Fruit fly (Drosophila melanogaster) whole organism, pupa: Measurements from ENCODE around the gene CG13088.

Source experiments
- CG10348 ChIP-seq: fragments of 200-800 bp; sonication (Bioruptor generic); IDR thresholded peaks from 2 replicates; pipeline ENCODE4 v1.3.6; 2022; ENCODE audit warnings: missing biosample characterization, missing genetic modification characterization
- CG12605 ChIP-seq: fragments of 200-800 bp; sonication (Bioruptor generic); IDR thresholded peaks from 2 replicates; pipeline ENCODE4 v1.3.6; 2022; ENCODE audit warnings: missing biosample characterization, missing genetic modification characterization
- CG13204 ChIP-seq: fragments of 200-800 bp; sonication (Bioruptor generic); optimal IDR thresholded peaks from 2 replicates; lab custom pipeline; 2018; ENCODE audit warnings: missing biosample characterization, mild to moderate bottlenecking, missing genetic modification characterization, moderate library complexity
- CG14655 ChIP-seq: fragments of 200-800 bp; sonication (Bioruptor generic); optimal IDR thresholded peaks from 3 replicates; lab custom pipeline; 2017; ENCODE audit warnings: mild to moderate bottlenecking, missing biosample characterization, missing genetic modification reagents, missing genetic modification characterization
- CG15710 ChIP-seq: fragments of 200-800 bp; sonication (Bioruptor generic); optimal IDR thresholded peaks from 2 replicates; lab custom pipeline; 2018; ENCODE audit warnings: missing biosample characterization, mild to moderate bottlenecking, missing genetic modification characterization, moderate library complexity
- CG17806 ChIP-seq: fragments of 200-800 bp; sonication (Bioruptor generic); optimal IDR thresholded peaks from 2 replicates; lab custom pipeline; 2018; ENCODE audit warnings: missing biosample characterization, mild to moderate bottlenecking, missing genetic modification characterization, moderate library complexity
- CG32121 ChIP-seq: fragments of 200-800 bp; sonication (Bioruptor generic); IDR thresholded peaks from 2 replicates; pipeline ENCODE4 v1.3.6; 2022; ENCODE audit warnings: missing biosample characterization, missing genetic modification characterization
- CG34367 ChIP-seq: fragments of 200-800 bp; sonication (Bioruptor generic); optimal IDR thresholded peaks from 2 replicates; lab custom pipeline; 2018; ENCODE audit warnings: missing biosample characterization, mild to moderate bottlenecking, missing genetic modification characterization
- CG4496 ChIP-seq: fragments of 200-800 bp; sonication (Bioruptor generic); IDR thresholded peaks from 3 replicates; pipeline ENCODE4 v1.3.6; 2022; ENCODE audit warnings: missing biosample characterization, missing genetic modification characterization
- CG8159 ChIP-seq: fragments of 200-800 bp; sonication (Bioruptor generic); optimal IDR thresholded peaks from 3 replicates; lab custom pipeline; 2018; ENCODE audit warnings: missing biosample characterization, mild to moderate bottlenecking, missing genetic modification characterization, moderate library complexity
- CG8301 ChIP-seq: fragments of 200-800 bp; sonication (Bioruptor generic); optimal IDR thresholded peaks from 2 replicates; lab custom pipeline; 2018; ENCODE audit warnings: missing biosample characterization, mild to moderate bottlenecking, missing genetic modification characterization
- CG9948 ChIP-seq: fragments of 200-800 bp; sonication (Bioruptor generic); optimal IDR thresholded peaks from 2 replicates; lab custom pipeline; 2018; ENCODE audit warnings: missing biosample characterization, mild to moderate bottlenecking, missing genetic modification characterization, moderate library complexity
- D1 ChIP-seq: fragments of 200-800 bp; sonication (Bioruptor generic); optimal IDR thresholded peaks from 2 replicates; lab custom pipeline; 2018; ENCODE audit warnings: missing biosample characterization, mild to moderate bottlenecking, missing genetic modification characterization, moderate library complexity
- EcR ChIP-seq: fragments of 200-800 bp; sonication (Bioruptor generic); optimal IDR thresholded peaks from 3 replicates; lab custom pipeline; 2019; ENCODE audit warnings: missing biosample characterization, missing genetic modification characterization, mild to moderate bottlenecking, moderate library complexity, missing genetic modification reagents
- Ets98B ChIP-seq: fragments of 200-800 bp; sonication (Bioruptor generic); IDR thresholded peaks from 2 replicates; pipeline ENCODE4 v1.3.6; 2022; ENCODE audit warnings: missing biosample characterization, missing genetic modification characterization
- Pif1A ChIP-seq: fragments of 200-800 bp; sonication (Bioruptor generic); optimal IDR thresholded peaks from 3 replicates; lab custom pipeline; 2016; ENCODE audit warnings: missing biosample characterization, missing genetic modification characterization
- Pif1B ChIP-seq: fragments of 200-800 bp; sonication (Bioruptor generic); optimal IDR thresholded peaks from 3 replicates; lab custom pipeline; 2016; ENCODE audit warnings: missing biosample characterization, missing genetic modification characterization
- Snoo ChIP-seq: fragments of 200-800 bp; sonication (Bioruptor generic); optimal IDR thresholded peaks from 3 replicates; lab custom pipeline; 2017; ENCODE audit warnings: missing biosample characterization, mild to moderate bottlenecking, missing genetic modification characterization, inconsistent platforms
- fd96Ca ChIP-seq: fragments of 200-800 bp; sonication (Bioruptor generic); IDR thresholded peaks from 3 replicates; pipeline ENCODE4 v1.3.6; 2022; ENCODE audit warnings: missing biosample characterization, missing genetic modification characterization
- gl ChIP-seq: fragments of 200-800 bp; sonication (Bioruptor generic); optimal IDR thresholded peaks from 2 replicates; lab custom pipeline; 2018; ENCODE audit warnings: missing biosample characterization, mild to moderate bottlenecking, missing genetic modification characterization
- rn ChIP-seq: fragments of 200-800 bp; sonication (Bioruptor generic); IDR thresholded peaks from 2 replicates; pipeline ENCODE4 v1.3.6; 2022; ENCODE audit warnings: missing biosample characterization, missing genetic modification characterization

Gene CG13088

DNA sequence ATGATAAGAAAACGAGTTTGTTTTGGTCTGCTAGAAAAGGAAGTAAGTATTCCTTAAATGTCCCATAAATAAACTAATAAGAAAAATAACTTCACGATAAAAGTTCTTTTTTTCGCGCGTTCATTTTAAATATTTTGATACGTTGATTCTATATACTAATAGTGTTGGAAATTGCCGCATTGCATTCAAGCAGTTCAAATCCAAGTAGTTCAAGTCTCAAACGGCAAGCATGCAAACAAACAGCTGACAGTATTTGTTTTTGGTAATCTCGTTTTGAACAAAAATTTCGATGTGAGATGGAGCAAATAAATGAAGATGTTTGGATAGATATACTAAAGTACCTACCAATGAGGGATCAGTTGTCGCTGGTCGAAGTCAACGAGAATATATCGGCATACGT is at the start of gene CG13088:
Gene CG13088, plus strand, starts transcription at position 247 of the 400 bp plus-strand sequence.
- no peak for TF ChIP-seq CG10348 (GFP tag; lab: Robert Waterston, UW)
- TF ChIP-seq CG15710 (tag; lab: Kevin White, UChicago), result no peak
- no peak for TF ChIP-seq rn (GFP tag; lab: Robert Waterston, UW)
- TF ChIP-seq CG34367 (tag; lab: Kevin White, UChicago), result no peak
- TF ChIP-seq CG17806, result no peak
- no peak for TF ChIP-seq CG12605 (GFP tag; lab: Robert Waterston, UW)
- TF ChIP-seq CG8159 (tag; lab: Kevin White, UChicago), result no peak
- TF ChIP-seq CG14655 (GFP tag; lab: Kevin White, UChicago), result no peak
- TF ChIP-seq, all 21 proteins: peak for 0

- no peak for TF ChIP-seq Pif1A
- TF ChIP-seq D1 (tag; lab: Kevin White, UChicago), result no peak
- no peak for TF ChIP-seq EcR (GFP tag; lab: Kevin White, UChicago)
- no peak for TF ChIP-seq Pif1B (GFP tag; lab: Kevin White, UChicago)
- TF ChIP-seq CG17806, result no peak
- TF ChIP-seq Snoo (tag; lab: Kevin White, UChicago), result no peak
- TF ChIP-seq fd96Ca (GFP tag; lab: Robert Waterston, UW), result no peak
- TF ChIP-seq Ets98B (GFP tag; lab: Robert Waterston, UW), result no peak
- no peak for TF ChIP-seq gl (tag; lab: Kevin White, UChicago)
- no peak for TF ChIP-seq CG13204 (GFP tag; lab: Kevin White, UChicago)
- no peak for TF ChIP-seq CG12605 (GFP tag; lab: Robert Waterston, UW)
- no peak for TF ChIP-seq CG14655 (GFP tag; lab: Kevin White, UChicago)
- no peak for TF ChIP-seq CG8159 (tag; lab: Kevin White, UChicago)
- TF ChIP-seq CG10348 (GFP tag; lab: Robert Waterston, UW), result no peak
- TF ChIP-seq CG9948 (tag; lab: Kevin White, UChicago), result no peak
These were observed 46.6 kb upstream of the CG13088 start, which contains the start of gene CG31897 for dm6 chr2L:8442147-8442546. Gene CG31897 (plus strand): TSS chr2L:8442447.

DNA sequence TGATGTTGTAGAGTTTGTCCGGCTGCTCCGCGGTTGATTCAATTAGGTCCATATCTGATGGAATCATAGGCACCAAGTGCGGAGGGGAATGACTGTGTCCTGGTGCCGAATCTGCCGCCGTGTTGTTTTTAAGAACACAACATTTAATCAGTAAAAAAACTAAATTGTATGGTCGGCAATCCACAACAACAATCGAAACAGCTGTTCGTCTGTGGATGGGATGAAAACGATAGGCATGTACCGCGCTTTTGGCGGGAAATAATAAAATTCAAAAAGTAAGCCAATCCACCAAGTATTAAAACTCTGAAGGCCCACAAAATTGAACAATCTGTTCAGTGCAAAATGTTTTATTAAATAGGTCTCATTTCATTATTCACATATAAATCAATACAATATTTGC is 39.4 kb upstream of the CG13088 start, which contains the start of gene Aasdh:
Gene Aasdh, minus strand, starts transcription at position 219 of the 400 bp plus-strand sequence.
- no peak for TF ChIP-seq CG4496 (GFP tag; lab: Robert Waterston, UW)
- TF ChIP-seq Pif1B (GFP tag; lab: Kevin White, UChicago), result no peak
- TF ChIP-seq CG8301 (tag; lab: Kevin White, UChicago), result no peak
- TF ChIP-seq CG34367 (tag; lab: Kevin White, UChicago), result no peak
- TF ChIP-seq CG14655 (GFP tag; lab: Kevin White, UChicago), result no peak
- TF ChIP-seq D1 (tag; lab: Kevin White, UChicago), result no peak
- no peak for TF ChIP-seq EcR (GFP tag; lab: Kevin White, UChicago)
- TF ChIP-seq CG17806, result no peak
- TF ChIP-seq CG32121 (GFP tag; lab: Robert Waterston, UW), result no peak
- no peak for TF ChIP-seq CG15710 (tag; lab: Kevin White, UChicago)
- TF ChIP-seq CG8159 (tag; lab: Kevin White, UChicago), result no peak
- no peak for TF ChIP-seq gl (tag; lab: Kevin White, UChicago)
- TF ChIP-seq CG13204 (GFP tag; lab: Kevin White, UChicago), result no peak

DNA sequence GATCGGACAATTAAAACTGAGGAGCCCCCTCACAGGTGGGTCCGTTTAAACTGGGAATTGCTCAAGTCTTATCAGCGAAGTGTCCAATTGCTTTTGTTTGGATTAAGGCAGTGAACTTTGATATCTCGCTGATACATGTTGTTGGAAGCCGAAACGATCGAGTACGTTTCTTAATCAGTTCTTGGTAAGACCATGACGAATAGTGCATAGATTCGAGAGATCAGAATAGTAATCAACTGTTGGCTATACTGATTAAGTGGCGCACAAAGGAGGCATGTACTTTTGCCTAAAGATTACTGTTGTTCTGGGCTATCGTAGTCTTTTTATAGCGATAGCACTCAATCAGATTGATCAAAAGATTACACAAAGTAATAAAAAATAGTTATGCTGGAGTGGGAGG is 37.3 kb upstream of the CG13088 start:
- no peak for TF ChIP-seq CG4496 (GFP tag; lab: Robert Waterston, UW)
- TF ChIP-seq Snoo (tag; lab: Kevin White, UChicago), result no peak
- TF ChIP-seq gl (tag; lab: Kevin White, UChicago), result no peak
- TF ChIP-seq, all 21 proteins: peak for 0

dm6 chr2L:8461782-8462453 is 26.9 kb upstream of the CG13088 start:
- peak; percentile 25 for TF ChIP-seq CG17806
- no peak for TF ChIP-seq D1 (tag; lab: Kevin White, UChicago)
- TF ChIP-seq rn (GFP tag; lab: Robert Waterston, UW), result no peak
- TF ChIP-seq EcR (GFP tag; lab: Kevin White, UChicago), result peak; percentile 44
- peak; percentile 22 for TF ChIP-seq CG14655 (GFP tag; lab: Kevin White, UChicago)
- peak; percentile 33 for TF ChIP-seq CG8159 (tag; lab: Kevin White, UChicago)
- TF ChIP-seq CG15710 (tag; lab: Kevin White, UChicago), result peak; percentile 10
- TF ChIP-seq CG10348 (GFP tag; lab: Robert Waterston, UW), result no peak
- TF ChIP-seq Pif1B (GFP tag; lab: Kevin White, UChicago), result no peak
- peak; percentile 14 for TF ChIP-seq Pif1A
- TF ChIP-seq CG4496 (GFP tag; lab: Robert Waterston, UW), result no peak
- peak; percentile 34 for TF ChIP-seq CG9948 (tag; lab: Kevin White, UChicago)
- 0 out of 3 replicates have a peak, but pooled peaks have one; percentile 11 for TF ChIP-seq fd96Ca (GFP tag; lab: Robert Waterston, UW)
